Worm (Caenorhabditis elegans): ENCODE measurements around the gene R10E4.6.

DNA sequence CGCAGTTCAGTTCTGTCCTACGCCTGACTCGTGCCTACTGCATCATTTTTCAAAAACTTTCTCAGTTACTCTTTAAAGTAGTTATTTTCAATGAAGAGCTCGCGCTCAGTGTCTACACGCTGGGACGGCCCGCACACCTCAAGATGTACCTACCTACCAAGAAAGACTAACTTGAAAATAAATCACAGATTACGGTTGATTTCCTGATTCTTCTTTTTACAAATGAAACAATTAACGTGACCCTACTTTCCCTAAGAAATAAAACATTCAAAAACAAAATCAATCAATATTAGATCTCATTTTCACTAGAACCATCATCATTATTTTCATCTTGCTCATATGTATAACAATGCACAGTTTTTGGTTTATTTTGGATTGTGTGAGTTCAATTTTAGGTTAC lies 28.2 kb downstream of the R10E4.6 start, which contains the start of gene H38K22.7:
- no peak for TF ChIP-seq elt-1 (tag; optimal IDR thresholded peaks at IDR 0.05)
- TF ChIP-seq ceh-82 (tag; optimal IDR thresholded peaks at IDR 0.05), result no peak
- TF ChIP-seq unc-62 (GFP tag; optimal IDR thresholded peaks at IDR 0.05), result no peak
- no peak for TF ChIP-seq unc-55 (GFP tag; optimal IDR thresholded peaks at IDR 0.05)
- TF ChIP-seq R02D3.7 (tag; optimal IDR thresholded peaks at IDR 0.05), result no peak
- TF ChIP-seq zag-1 (tag; optimal IDR thresholded peaks at IDR 0.05), result no peak
- no peak for TF ChIP-seq ztf-11 (tag; optimal IDR thresholded peaks at IDR 0.05)
